Fruit fly (Drosophila melanogaster) whole organism, embryonic: Measurements from ENCODE around the gene Kmn2.
A peak's percentile ranks its signal among the peaks of the same experiment; 100 is the strongest.

Source experiments
- Asciz ChIP-seq: fragments of 200-800 bp; sonication (Bioruptor generic); optimal IDR thresholded peaks from 2 replicates; lab custom pipeline; 2017; ENCODE audit warnings: missing biosample characterization, mild to moderate bottlenecking, missing genetic modification characterization, missing genetic modification reagents
- Blimp-1 ChIP-seq: fragments of 200-800 bp; sonication (Bioruptor generic); optimal IDR thresholded peaks from 3 replicates; lab custom pipeline; 2018; ENCODE audit warnings: missing biosample characterization, missing genetic modification characterization, mild to moderate bottlenecking, moderate library complexity, missing genetic modification reagents
- CG10267 ChIP-seq: fragments of 200-800 bp; sonication (Bioruptor generic); optimal IDR thresholded peaks from 2 replicates; lab custom pipeline; 2018; ENCODE audit warnings: missing biosample characterization, mild to moderate bottlenecking, missing genetic modification characterization, moderate library complexity
- CG10654 ChIP-seq: fragments of 200-800 bp; sonication (Bioruptor generic); optimal IDR thresholded peaks from 2 replicates; lab custom pipeline; 2016; ENCODE audit warnings: missing biosample characterization, missing genetic modification characterization
- CG10959 ChIP-seq: fragments of 200-800 bp; sonication (Bioruptor generic); IDR thresholded peaks from 2 replicates; pipeline ENCODE4 v1.3.6; 2022; ENCODE audit warnings: missing biosample characterization, missing genetic modification characterization
- CG11696 ChIP-seq: fragments of 200-800 bp; sonication (Bioruptor generic); IDR thresholded peaks from 2 replicates; pipeline ENCODE4 v1.3.6; 2022; ENCODE audit warnings: missing biosample characterization, missing genetic modification characterization
- CG11723 ChIP-seq: fragments of 200-800 bp; sonication (Bioruptor generic); optimal IDR thresholded peaks from 2 replicates; lab custom pipeline; 2017; ENCODE audit warnings: missing biosample characterization, mild to moderate bottlenecking, missing genetic modification characterization
- CG12659 ChIP-seq: fragments of 200-800 bp; sonication (Bioruptor generic); optimal IDR thresholded peaks from 3 replicates; lab custom pipeline; 2017; ENCODE audit warnings: mild to moderate bottlenecking, missing biosample characterization, missing genetic modification reagents, missing genetic modification characterization
- CG14667 ChIP-seq: fragments of 200-800 bp; sonication (Bioruptor generic); IDR thresholded peaks from 2 replicates; pipeline ENCODE4 v1.3.6; 2022; ENCODE audit warnings: missing biosample characterization, missing genetic modification characterization
- CG15479 ChIP-seq: fragments of 200-800 bp; sonication (Bioruptor generic); optimal IDR thresholded peaks from 3 replicates; lab custom pipeline; 2019; ENCODE audit warnings: missing biosample characterization, mild to moderate bottlenecking, missing genetic modification characterization, moderate library complexity
- CG17328 ChIP-seq: fragments of 200-800 bp; sonication (Bioruptor generic); IDR thresholded peaks from 2 replicates; pipeline ENCODE4 v1.3.6; 2022; ENCODE audit warnings: missing biosample characterization, missing genetic modification characterization
- CG2199 ChIP-seq: fragments of 200-800 bp; sonication (Bioruptor generic); IDR thresholded peaks from 3 replicates; pipeline ENCODE4 v1.3.6; 2022; ENCODE audit warnings: missing biosample characterization, missing genetic modification characterization
- CG4282 ChIP-seq: fragments of 200-800 bp; sonication (Bioruptor generic); optimal IDR thresholded peaks from 2 replicates; lab custom pipeline; 2016; ENCODE audit warnings: missing biosample characterization, missing genetic modification characterization
- CG4820 ChIP-seq: fragments of 200-800 bp; sonication (Bioruptor generic); optimal IDR thresholded peaks from 3 replicates; lab custom pipeline; 2016; ENCODE audit warnings: missing biosample characterization, missing genetic modification characterization
- CG5953 ChIP-seq: fragments of 200-800 bp; sonication (Bioruptor generic); IDR thresholded peaks from 2 replicates; pipeline ENCODE4 v1.3.6; 2022; ENCODE audit warnings: missing biosample characterization, missing genetic modification characterization
- CG6654 ChIP-seq: fragments of 200-800 bp; sonication (Bioruptor generic); optimal IDR thresholded peaks from 2 replicates; lab custom pipeline; 2017; ENCODE audit warnings: missing biosample characterization, mild to moderate bottlenecking, missing genetic modification characterization
- CG7963 ChIP-seq: fragments of 200-800 bp; sonication (Bioruptor generic); IDR thresholded peaks from 3 replicates; pipeline ENCODE4 v1.3.6; 2022; ENCODE audit warnings: missing biosample characterization, missing genetic modification characterization; ENCODE audit not compliant: partially characterized antibody
- D ChIP-seq, 2 experiments: fragments of 200-800 bp in 1 of 2; fragments of >200 bp in 1 of 2; sonication (Bioruptor generic) in 1 of 2; optimal IDR thresholded peaks; 2 replicates in 1 of 2; 3 replicates in 1 of 2; lab custom pipeline; 2017; ENCODE audit warnings: mild to moderate bottlenecking in 1 of 2, missing biosample characterization in 1 of 2, missing genetic modification characterization in 1 of 2, missing genetic modification reagents in 1 of 2
- Hsf ChIP-seq: fragments of 200-800 bp; sonication (Bioruptor generic); optimal IDR thresholded peaks from 3 replicates; lab custom pipeline; 2016; ENCODE audit warnings: missing biosample characterization, missing genetic modification characterization
- Jarid2 ChIP-seq: fragments of 200-800 bp; sonication (Bioruptor generic); optimal IDR thresholded peaks from 3 replicates; lab custom pipeline; 2017; ENCODE audit warnings: mild to moderate bottlenecking, missing biosample characterization, missing genetic modification reagents, missing genetic modification characterization
- Lhr ChIP-seq: fragments of 200-800 bp; sonication (Bioruptor generic); optimal IDR thresholded peaks from 3 replicates; lab custom pipeline; 2017; ENCODE audit warnings: mild to moderate bottlenecking, missing biosample characterization, missing genetic modification reagents, missing genetic modification characterization
- Trl ChIP-seq, 3 experiments: fragments of >200 bp in 2 of 3; fragments of 200-800 bp in 1 of 3; sonication (Bioruptor generic) in 1 of 3; optimal IDR thresholded peaks; 2 replicates in 1 of 3; 3 replicates in 2 of 3; lab custom pipeline; 2016 to 2017; ENCODE audit warnings: missing biosample characterization in 1 of 3, missing genetic modification characterization in 1 of 3
- Xbp1 ChIP-seq: fragments of 200-800 bp; sonication (Bioruptor generic); optimal IDR thresholded peaks from 3 replicates; lab custom pipeline; 2016; ENCODE audit warnings: missing biosample characterization, mild to moderate bottlenecking, missing genetic modification characterization
- Xrp1 ChIP-seq: fragments of 200-800 bp; sonication (Bioruptor generic); IDR thresholded peaks from 2 replicates; pipeline ENCODE4 v1.3.6; 2022; ENCODE audit warnings: missing biosample characterization, missing genetic modification characterization
- YL-1 ChIP-seq: fragments of 200-800 bp; sonication (Bioruptor generic); optimal IDR thresholded peaks from 3 replicates; lab custom pipeline; 2017; ENCODE audit warnings: missing biosample characterization, mild to moderate bottlenecking, missing genetic modification characterization
- abd-A ChIP-seq: fragments of 200-800 bp; sonication (Bioruptor generic); optimal IDR thresholded peaks from 3 replicates; lab custom pipeline; 2019; ENCODE audit warnings: missing biosample characterization, mild to moderate bottlenecking, missing genetic modification characterization, moderate library complexity
- chif ChIP-seq, 2 experiments: fragments of 200-800 bp; sonication (Bioruptor generic); optimal IDR thresholded peaks; 3 replicates each; lab custom pipeline; 2016; ENCODE audit warnings: missing biosample characterization in 2 of 2, missing genetic modification characterization in 2 of 2
- dimm ChIP-seq: fragments of 200-800 bp; sonication (Bioruptor generic); IDR thresholded peaks from 2 replicates; pipeline ENCODE4 v1.3.6; 2022; ENCODE audit warnings: missing biosample characterization, missing genetic modification characterization
- dmrt11E ChIP-seq: fragments of 200-800 bp; sonication (Bioruptor generic); optimal IDR thresholded peaks from 3 replicates; lab custom pipeline; 2018; ENCODE audit warnings: missing biosample characterization, mild to moderate bottlenecking, missing genetic modification characterization, moderate library complexity
- dpn ChIP-seq, 2 experiments: fragments of 200-800 bp; sonication (Bioruptor generic); optimal IDR thresholded peaks; 3 replicates each; lab custom pipeline; 2016; ENCODE audit warnings: missing biosample characterization in 2 of 2, missing genetic modification characterization in 2 of 2
- eve ChIP-seq, 2 experiments: fragments of >200 bp; optimal IDR thresholded peaks; 2 replicates each; lab custom pipeline; 2017; ENCODE audit warnings: missing biosample characterization in 2 of 2, missing genetic modification characterization in 2 of 2
- fu2 ChIP-seq: fragments of 200-800 bp; sonication (Bioruptor generic); optimal IDR thresholded peaks from 2 replicates; lab custom pipeline; 2016; ENCODE audit warnings: missing biosample characterization, missing genetic modification characterization
- gem ChIP-seq: fragments of 200-800 bp; sonication (Bioruptor generic); optimal IDR thresholded peaks from 2 replicates; lab custom pipeline; 2019; ENCODE audit warnings: missing biosample characterization, mild to moderate bottlenecking, missing genetic modification characterization, moderate library complexity
- hb ChIP-seq: fragments of 200-800 bp; sonication (Bioruptor generic); IDR thresholded peaks from 3 replicates; pipeline ENCODE4 v1.3.6; 2022; ENCODE audit warnings: missing biosample characterization, missing genetic modification characterization; ENCODE audit not compliant: partially characterized antibody
- mld ChIP-seq: fragments of 200-800 bp; sonication (Bioruptor generic); IDR thresholded peaks from 3 replicates; pipeline ENCODE4 v1.3.6; 2022; ENCODE audit warnings: missing biosample characterization, missing genetic modification characterization; ENCODE audit not compliant: partially characterized antibody
- nmo ChIP-seq: fragments of 200-800 bp; sonication (Bioruptor generic); optimal IDR thresholded peaks from 2 replicates; lab custom pipeline; 2018; ENCODE audit warnings: missing biosample characterization, mild to moderate bottlenecking, missing genetic modification characterization, moderate library complexity
- peb ChIP-seq: fragments of 200-800 bp; sonication (Bioruptor generic); IDR thresholded peaks from 2 replicates; pipeline ENCODE4 v1.3.6; 2022; ENCODE audit warnings: missing biosample characterization, missing genetic modification characterization
- prd ChIP-seq, 3 experiments: fragments of >200 bp in 2 of 3; fragments of 200-800 bp in 1 of 3; sonication (Bioruptor generic) in 1 of 3; optimal IDR thresholded peaks in 2 of 3; IDR thresholded peaks in 1 of 3; 2 replicates in 2 of 3; 3 replicates in 1 of 3; pipeline versions ENCODE4 v1.3.6 to Lab custom; 2017 to 2022; ENCODE audit warnings: missing biosample characterization in 1 of 3, missing genetic modification characterization in 1 of 3
- pum ChIP-seq: fragments of 200-800 bp; sonication (Bioruptor generic); optimal IDR thresholded peaks from 2 replicates; lab custom pipeline; 2016; ENCODE audit warnings: missing biosample characterization, missing genetic modification characterization
- ro ChIP-seq: fragments of 200-800 bp; sonication (Bioruptor generic); IDR thresholded peaks from 2 replicates; pipeline ENCODE4 v1.3.6; 2022; ENCODE audit warnings: missing biosample characterization, missing genetic modification characterization
- sc ChIP-seq, 3 experiments: fragments of >200 bp in 2 of 3; fragments of 200-800 bp in 1 of 3; sonication (Bioruptor generic) in 1 of 3; optimal IDR thresholded peaks; 2 replicates in 2 of 3; 3 replicates in 1 of 3; lab custom pipeline; 2017; ENCODE audit warnings: mild to moderate bottlenecking in 1 of 3, missing biosample characterization in 1 of 3, missing genetic modification characterization in 1 of 3, missing genetic modification reagents in 1 of 3
- sisA ChIP-seq: fragments of 200-800 bp; sonication (Bioruptor generic); IDR thresholded peaks from 2 replicates; pipeline ENCODE4 v1.3.6; 2022; ENCODE audit warnings: missing biosample characterization, missing genetic modification characterization
- tio ChIP-seq: fragments of 200-800 bp; sonication (Bioruptor generic); optimal IDR thresholded peaks from 2 replicates; lab custom pipeline; 2017; ENCODE audit warnings: missing biosample characterization, missing genetic modification characterization, inconsistent platforms
- vnd ChIP-seq: fragments of 200-800 bp; sonication (Bioruptor generic); IDR thresholded peaks from 3 replicates; pipeline ENCODE4 v1.3.6; 2022; ENCODE audit warnings: missing biosample characterization, missing genetic modification characterization; ENCODE audit not compliant: partially characterized antibody
- wor ChIP-seq: fragments of 200-800 bp; sonication (Bioruptor generic); IDR thresholded peaks from 2 replicates; pipeline ENCODE4 v1.3.6; 2022; ENCODE audit warnings: missing biosample characterization, missing genetic modification characterization

The Kmn2 gene

dm6 chr3R:7962778-7963494 is 38.2 kb downstream of the Kmn2 start (continued):
- TF ChIP-seq pum (GFP tag; lab: Kevin White, UChicago) (peak; percentile 30), mld (GFP tag; lab: Robert Waterston, UW) (no peak), wor (peak; percentile 39; the same call in 1 of the 2 replicates), CG7963 (GFP tag; lab: Robert Waterston, UW) (no peak), YL-1 (GFP tag; lab: Kevin White, UChicago) (peak; percentile 7), prd (optimal IDR thresholded peaks at IDR 0.05; lab: Kevin White, UChicago) (no peak), prd (GFP tag; IDR thresholded peaks at IDR 0.05; lab: Robert Waterston, UW) (peak; percentile 55), CG14667 (GFP tag; lab: Robert Waterston, UW) (peak; percentile 25; the same call in 1 of the 2 replicates), sisA (GFP tag; lab: Robert Waterston, UW) (0 out of 2 replicates have a peak, but pooled peaks have one; percentile 39), chif (GFP tag; optimal IDR thresholded peaks at IDR 0.05; lab: Kevin White, UChicago) (peak; percentile 4 to 10), CG11723 (GFP tag; lab: Kevin White, UChicago) (peak; percentile 54), CG4820 (peak; percentile 19), CG2199 (GFP tag; lab: Robert Waterston, UW) (peak; percentile 34; the same call in 1 of the 3 replicates), Trl (optimal IDR thresholded peaks at IDR 0.05; lab: Kevin White, UChicago) (peak in 1 of 2 experiments; percentile 39), Trl (GFP tag; optimal IDR thresholded peaks at IDR 0.05; lab: Kevin White, UChicago) (no peak), dpn (GFP tag; optimal IDR thresholded peaks at IDR 0.05; lab: Kevin White, UChicago) (no peak), CG17328 (GFP tag; lab: Robert Waterston, UW) (peak; percentile 58; the same call in 1 of the 2 replicates), vnd (GFP tag; lab: Robert Waterston, UW) (no peak), tio (GFP tag; lab: Kevin White, UChicago) (peak; percentile 76), CG15479 (GFP tag; lab: Kevin White, UChicago) (peak; percentile 40), CG10267 (peak; percentile 58), hb (0 out of 3 replicates have a peak, but pooled peaks have one; percentile 10), fu2 (GFP tag; lab: Kevin White, UChicago) (no peak), CG10654 (peak; percentile 3), CG12659 (GFP tag; lab: Kevin White, UChicago) (peak; percentile 6), Lhr (GFP tag; lab: Kevin White, UChicago) (no peak), ro (GFP tag; lab: Robert Waterston, UW) (peak; percentile 10; the same call in 1 of the 2 replicates), dmrt11E (tag; lab: Kevin White, UChicago) (peak; percentile 84), CG10959 (peak; percentile 37; the same call in 1 of the 2 replicates), Asciz (GFP tag; lab: Kevin White, UChicago) (peak; percentile 55), sc (optimal IDR thresholded peaks at IDR 0.05; lab: Kevin White, UChicago) (no peak), sc (GFP tag; optimal IDR thresholded peaks at IDR 0.05; lab: Kevin White, UChicago) (peak; percentile 75), Xrp1 (GFP tag; lab: Robert Waterston, UW) (peak; percentile 61; the same call in 1 of the 2 replicates), CG6654 (GFP tag; lab: Kevin White, UChicago) (peak; percentile 55), D (optimal IDR thresholded peaks at IDR 0.05; lab: Kevin White, UChicago) (no peak), D (GFP tag; optimal IDR thresholded peaks at IDR 0.05; lab: Kevin White, UChicago) (peak; percentile 85), CG11696 (no peak), abd-A (tag; lab: Kevin White, UChicago) (no peak), nmo (GFP tag; lab: Kevin White, UChicago) (peak; percentile 81), Jarid2 (GFP tag; lab: Kevin White, UChicago) (peak; percentile 18), peb (GFP tag; lab: Robert Waterston, UW) (peak; percentile 16; the same call in 1 of the 2 replicates), dimm (GFP tag; lab: Robert Waterston, UW) (no peak), CG5953 (GFP tag; lab: Robert Waterston, UW) (peak; percentile 46; the same call in 1 of the 2 replicates), Blimp-1 (peak; percentile 32), gem (tag; lab: Kevin White, UChicago) (peak; percentile 79), Hsf (peak; percentile 29), Xbp1 (GFP tag; lab: Kevin White, UChicago) (peak; percentile 15), eve (GFP tag; optimal IDR thresholded peaks at IDR 0.05; lab: Kevin White, UChicago) (peak in 1 of 2 experiments; percentile 64), CG4282 (peak; percentile 30)
